Worm (Caenorhabditis elegans) whole organism, L4 larva: ENCODE measurements around the gene F16B4.2.

Experiments
- ZK546.5 ChIP-seq, 2 experiments: sonication (generic microtip); optimal IDR thresholded peaks; 2 replicates each; lab custom pipeline; 2017; ENCODE audit warnings: missing biosample characterization in 2 of 2, missing genetic modification characterization in 2 of 2
- aly-2 ChIP-seq: sonication (generic microtip); optimal IDR thresholded peaks from 2 replicates; lab custom pipeline; 2018; ENCODE audit warnings: missing biosample characterization, missing genetic modification characterization
- ztf-7 ChIP-seq: fragments of 150-350 bp; optimal IDR thresholded peaks from 2 replicates; lab custom pipeline; 2014; ENCODE audit warnings: missing biosample characterization, missing genetic modification characterization

ce11 chrV:1572585-1572984 is 28.3 kb upstream of the F16B4.2 start:
- TF ChIP-seq aly-2 (tag; lab: Kevin White, UChicago), result no peak
- no peak for TF ChIP-seq ZK546.5 (tag; optimal IDR thresholded peaks at IDR 0.05; lab: Kevin White, UChicago)
- TF ChIP-seq ztf-7 (tag; lab: Kevin White, UChicago), result no peak
